Fruit fly (Drosophila melanogaster) whole organism, prepupa: ENCODE results near the gene CG15528.
A peak's percentile ranks its signal among the peaks of the same experiment; 100 is the strongest.

Experiments used
- Blimp-1 ChIP-seq: fragments of 200-800 bp; sonication (Bioruptor generic); optimal IDR thresholded peaks from 3 replicates; lab custom pipeline; 2017; ENCODE audit warnings: missing biosample characterization, missing genetic modification characterization, mild to moderate bottlenecking, moderate library complexity, missing genetic modification reagents
- CG1621 ChIP-seq: fragments of 200-800 bp; sonication (Bioruptor generic); optimal IDR thresholded peaks from 3 replicates; lab custom pipeline; 2018; ENCODE audit warnings: missing biosample characterization, mild to moderate bottlenecking, missing genetic modification characterization
- CG3919 ChIP-seq: fragments of 200-800 bp; sonication (Bioruptor generic); optimal IDR thresholded peaks from 3 replicates; lab custom pipeline; 2016; ENCODE audit warnings: missing biosample characterization, missing genetic modification characterization
- CG6163 ChIP-seq: fragments of 200-800 bp; sonication (Bioruptor generic); IDR thresholded peaks from 3 replicates; pipeline ENCODE4 v1.3.6; 2022; ENCODE audit warnings: missing biosample characterization, missing genetic modification characterization
- CG6854 ChIP-seq: fragments of 200-800 bp; sonication (Bioruptor generic); optimal IDR thresholded peaks from 2 replicates; lab custom pipeline; 2017; ENCODE audit warnings: missing biosample characterization, mild to moderate bottlenecking, missing genetic modification characterization
- CG8632 ChIP-seq: fragments of 200-800 bp; sonication (Bioruptor generic); optimal IDR thresholded peaks from 3 replicates; lab custom pipeline; 2016; ENCODE audit warnings: missing biosample characterization, missing genetic modification characterization
- Eip78C ChIP-seq: fragments of 200-800 bp; sonication (Bioruptor generic); peaks from one replicate; lab custom pipeline; 2016; ENCODE audit warnings: missing biosample characterization, missing genetic modification characterization
- Gug ChIP-seq: fragments of 200-800 bp; sonication (Bioruptor generic); IDR thresholded peaks from 2 replicates; pipeline ENCODE4 v1.3.6; 2022; ENCODE audit warnings: missing biosample characterization, missing genetic modification characterization
- Hr39 ChIP-seq: fragments of 200-800 bp; sonication (Bioruptor generic); optimal IDR thresholded peaks from 2 replicates; lab custom pipeline; 2016; ENCODE audit warnings: missing biosample characterization, missing genetic modification characterization
- dac ChIP-seq: fragments of 200-800 bp; sonication (Bioruptor generic); optimal IDR thresholded peaks from 2 replicates; lab custom pipeline; 2017; ENCODE audit warnings: missing biosample characterization, mild to moderate bottlenecking, missing genetic modification characterization
- esn ChIP-seq: fragments of 200-800 bp; sonication (Bioruptor generic); optimal IDR thresholded peaks from 2 replicates; lab custom pipeline; 2016; ENCODE audit warnings: missing biosample characterization, mild to moderate bottlenecking, missing genetic modification characterization, moderate library complexity
- fd59A ChIP-seq: fragments of 200-800 bp; sonication (Bioruptor generic); optimal IDR thresholded peaks from 2 replicates; lab custom pipeline; 2017; ENCODE audit warnings: missing biosample characterization, mild to moderate bottlenecking, missing genetic modification characterization, missing genetic modification reagents
- fkh ChIP-seq: fragments of 200-800 bp; sonication (Bioruptor generic); optimal IDR thresholded peaks from 3 replicates; lab custom pipeline; 2017; ENCODE audit warnings: missing biosample characterization, mild to moderate bottlenecking, missing genetic modification characterization, moderate library complexity
- vri ChIP-seq: fragments of 200-800 bp; sonication (Bioruptor generic); optimal IDR thresholded peaks from 3 replicates; lab custom pipeline; 2016; ENCODE audit warnings: missing biosample characterization, mild to moderate bottlenecking, missing genetic modification characterization

dm6 chr3R:30090261-30091006 lies 38.5 kb upstream of the CG15528 start:
- TF ChIP-seq dac (GFP tag; lab: Kevin White, UChicago) = no peak
- peak; percentile 51; the same call in 2 of the 3 replicates for TF ChIP-seq CG6163 (GFP tag; lab: Robert Waterston, UW)
- TF ChIP-seq CG3919 = no peak
- no peak for TF ChIP-seq fkh (GFP tag; lab: Kevin White, UChicago)
- no peak for TF ChIP-seq fd59A (GFP tag; lab: Kevin White, UChicago)
- no peak for TF ChIP-seq CG6854 (GFP tag; lab: Kevin White, UChicago)
- TF ChIP-seq esn (GFP tag; lab: Kevin White, UChicago) = no peak
- no peak for TF ChIP-seq vri
- TF ChIP-seq CG8632 (GFP tag; lab: Kevin White, UChicago) = no peak
- TF ChIP-seq Eip78C (GFP tag; lab: Kevin White, UChicago) = peak; percentile 22
- TF ChIP-seq Gug = no peak
- TF ChIP-seq Hr39 = no peak
- TF ChIP-seq Blimp-1 (GFP tag; lab: Kevin White, UChicago) = peak; percentile 66
- peak; percentile 7 for TF ChIP-seq CG1621
